Worm (Caenorhabditis elegans): Measurements from ENCODE around the gene T03G6.7.

T03G6.7 gene

DNA sequence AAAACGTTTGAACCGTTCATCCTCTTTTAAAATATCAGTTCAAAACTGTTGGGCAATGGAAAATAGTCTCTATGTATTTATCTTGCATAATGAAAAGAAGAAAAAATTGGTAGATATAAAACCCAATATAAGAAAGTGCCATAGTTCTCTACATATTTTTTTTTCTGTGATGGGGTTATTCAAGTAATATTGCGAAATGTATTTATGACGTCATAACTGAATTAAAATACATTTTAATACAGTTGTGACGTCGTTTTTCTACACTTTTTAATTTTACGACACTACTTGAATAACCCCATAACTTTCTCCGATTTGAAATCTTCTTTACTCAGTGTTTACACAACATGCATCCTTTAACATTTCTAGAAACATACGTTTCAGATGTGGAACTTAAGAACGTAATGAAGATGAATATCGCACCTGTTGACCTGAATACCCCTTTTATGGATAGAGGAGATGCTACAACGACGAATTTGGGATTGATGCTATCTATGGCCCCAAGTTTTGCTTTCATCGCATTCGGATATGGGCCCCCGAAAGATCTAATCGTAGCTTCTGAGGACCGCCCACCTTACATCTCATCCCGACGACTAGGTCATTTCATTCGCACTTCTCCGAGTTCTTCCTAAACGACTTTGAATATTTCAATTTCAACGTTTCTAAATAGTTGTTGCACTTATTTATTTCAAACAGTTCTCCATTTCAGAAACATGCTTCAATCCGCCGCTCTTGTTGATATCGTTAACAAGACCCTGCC, 13.9 kb downstream of the T03G6.7 start, which contains the start of gene T03G6.1:
T03G6.1 (plus strand) TSS at position 707 of the 757 bp plus-strand sequence.
- TF ChIP-seq lin-15B (tag; optimal IDR thresholded peaks at IDR 0.05) (no peak), nhr-23 (tag; optimal IDR thresholded peaks at IDR 0.05) (peak; percentile 7)

ce11 chrX:2613077-2613476, 19.2 kb downstream of the T03G6.7 start:
- TF ChIP-seq egl-5 (tag; optimal IDR thresholded peaks at IDR 0.05) = peak; percentile 5
- peak; percentile 61 for TF ChIP-seq nfya-1 (tag; optimal IDR thresholded peaks at IDR 0.05; ENCODE audit: insufficient read depth)
- no peak for TF ChIP-seq nhr-76 (tag; optimal IDR thresholded peaks at IDR 0.05)
- TF ChIP-seq pha-4 (tag; optimal IDR thresholded peaks at IDR 0.05) = peak; percentile 81
- TF ChIP-seq nhr-23 (tag; optimal IDR thresholded peaks at IDR 0.05) = peak; percentile 65
- TF ChIP-seq fkh-2 (tag; optimal IDR thresholded peaks at IDR 0.05) = no peak
- no peak for TF ChIP-seq zag-1 (tag; optimal IDR thresholded peaks at IDR 0.05)
- TF ChIP-seq pqm-1 (tag; optimal IDR thresholded peaks at IDR 0.05) = peak; percentile 47
- TF ChIP-seq elt-1 (tag; optimal IDR thresholded peaks at IDR 0.05) = peak; percentile 26
- no peak for TF ChIP-seq unc-39 (tag; optimal IDR thresholded peaks at IDR 0.05)
- TF ChIP-seq nhr-77 (tag; optimal IDR thresholded peaks at IDR 0.05) = no peak
- TF ChIP-seq hmg-11 (tag; optimal IDR thresholded peaks at IDR 0.05) = peak; percentile 79
- no peak for TF ChIP-seq aly-2 (tag; optimal IDR thresholded peaks at IDR 0.05)
- peak; percentile 33 for TF ChIP-seq nhr-25 (tag; optimal IDR thresholded peaks at IDR 0.05)
- no peak for TF ChIP-seq nhr-28 (tag; optimal IDR thresholded peaks at IDR 0.05)
- no peak for TF ChIP-seq mml-1 (tag; optimal IDR thresholded peaks at IDR 0.05)
- peak; percentile 17 for TF ChIP-seq ceh-16 (tag; optimal IDR thresholded peaks at IDR 0.05)
- no peak for TF ChIP-seq ztf-4 (tag; optimal IDR thresholded peaks at IDR 0.05)
- TF ChIP-seq daf-12 (tag; optimal IDR thresholded peaks at IDR 0.05) = no peak
- TF ChIP-seq nhr-12 (tag; optimal IDR thresholded peaks at IDR 0.05) = no peak
- TF ChIP-seq lsy-12 (tag; optimal IDR thresholded peaks at IDR 0.05) = peak; percentile 34
- TF ChIP-seq ceh-9 (tag; optimal IDR thresholded peaks at IDR 0.05) = no peak
- TF ChIP-seq ceh-82 (tag; optimal IDR thresholded peaks at IDR 0.05) = peak; percentile 17
- TF ChIP-seq jun-1 (tag; optimal IDR thresholded peaks at IDR 0.05) = peak; percentile 37
- no peak for TF ChIP-seq egl-27 (tag; optimal IDR thresholded peaks at IDR 0.05)
- no peak for TF ChIP-seq eor-1 (tag; optimal IDR thresholded peaks at IDR 0.05)
- peak; percentile 33 for TF ChIP-seq tbx-2 (tag; optimal IDR thresholded peaks at IDR 0.05)
- TF ChIP-seq ama-1 (optimal IDR thresholded peaks at IDR 0.05) = no peak
- TF ChIP-seq nhr-11 (tag; optimal IDR thresholded peaks at IDR 0.05) = no peak
- no peak for TF ChIP-seq R02D3.7 (tag; optimal IDR thresholded peaks at IDR 0.05)
- no peak for TF ChIP-seq fkh-10 (GFP tag; optimal IDR thresholded peaks at IDR 0.05)
- TF ChIP-seq nhr-43 (tag; optimal IDR thresholded peaks at IDR 0.05; ENCODE audit: poor library complexity, severe bottlenecking) = peak; percentile 84
- TF ChIP-seq fos-1 (tag; optimal IDR thresholded peaks at IDR 0.05) = no peak
- TF ChIP-seq elt-3 (tag; optimal IDR thresholded peaks at IDR 0.05) = no peak
- peak; percentile 20 for TF ChIP-seq snpc-4 (tag; optimal IDR thresholded peaks at IDR 0.05)
- peak; percentile 73 for TF ChIP-seq lin-39 (tag; optimal IDR thresholded peaks at IDR 0.05)
- TF ChIP-seq ceh-28 (tag; optimal IDR thresholded peaks at IDR 0.05) = no peak
- TF ChIP-seq ztf-11 (tag; optimal IDR thresholded peaks at IDR 0.05) = no peak
- TF ChIP-seq ZK546.5 (tag; optimal IDR thresholded peaks at IDR 0.05) = no peak
- peak; percentile 59 for TF ChIP-seq elt-2 (tag; optimal IDR thresholded peaks at IDR 0.05)

DNA sequence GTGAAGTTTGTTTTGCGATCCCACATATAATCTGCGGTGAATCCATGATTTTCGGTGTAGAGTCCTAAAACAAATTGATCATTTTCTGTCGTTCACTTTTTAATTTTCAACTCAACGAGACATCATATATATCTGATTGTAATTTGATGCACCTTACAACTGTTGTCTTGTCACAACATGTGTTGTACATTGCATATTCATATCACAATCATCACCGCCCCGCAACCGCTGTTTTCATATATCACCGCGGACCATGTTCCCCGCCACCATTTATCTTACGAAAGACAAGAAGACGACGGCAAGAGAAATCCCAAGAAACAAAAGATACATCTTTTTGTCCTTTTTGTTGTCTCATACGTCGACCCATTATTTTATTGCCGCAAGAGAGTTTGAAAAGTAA, 20.3 kb downstream of the T03G6.7 start:
- TF ChIP-seq lin-39 (tag; optimal IDR thresholded peaks at IDR 0.05) (no peak), zag-1 (tag; optimal IDR thresholded peaks at IDR 0.05) (no peak), daf-12 (tag; optimal IDR thresholded peaks at IDR 0.05) (no peak), lsy-12 (tag; optimal IDR thresholded peaks at IDR 0.05) (no peak), eor-1 (tag; optimal IDR thresholded peaks at IDR 0.05) (no peak), nhr-12 (tag; optimal IDR thresholded peaks at IDR 0.05) (no peak), ceh-16 (tag; optimal IDR thresholded peaks at IDR 0.05) (no peak), ZK546.5 (tag; optimal IDR thresholded peaks at IDR 0.05) (no peak), lin-15B (tag; optimal IDR thresholded peaks at IDR 0.05) (no peak), nhr-67 (tag; optimal IDR thresholded peaks at IDR 0.05) (no peak), hmg-11 (tag; optimal IDR thresholded peaks at IDR 0.05) (no peak), ztf-11 (tag; optimal IDR thresholded peaks at IDR 0.05) (no peak)

All from whole organism, L3 larva.